Fruit fly (Drosophila melanogaster) whole organism: ENCODE data around the gene Ocrl.

Source experiments
- CG8478 ChIP-seq: fragments of >200 bp; optimal IDR thresholded peaks from 2 replicates; lab custom pipeline; 2018; ENCODE audit warnings: inconsistent platforms
- Dll ChIP-seq: fragments of >200 bp; optimal IDR thresholded peaks from 2 replicates; lab custom pipeline; 2017
- EcR ChIP-seq, 2 experiments: fragments of >200 bp; optimal IDR thresholded peaks; 2 replicates each; lab custom pipeline; 2017; ENCODE audit warnings: missing biosample characterization in 2 of 2, missing genetic modification characterization in 2 of 2, missing genetic modification reagents in 2 of 2
- pan ChIP-seq: fragments of >200 bp; optimal IDR thresholded peaks from 2 replicates; lab custom pipeline; 2017
- psq ChIP-seq: fragments of >200 bp; optimal IDR thresholded peaks from 2 replicates; lab custom pipeline; 2017
- usp ChIP-seq: fragments of >200 bp; optimal IDR thresholded peaks from 2 replicates; lab custom pipeline; 2017; ENCODE audit warnings: missing biosample characterization, missing genetic modification characterization, mixed read lengths

Ocrl gene

DNA sequence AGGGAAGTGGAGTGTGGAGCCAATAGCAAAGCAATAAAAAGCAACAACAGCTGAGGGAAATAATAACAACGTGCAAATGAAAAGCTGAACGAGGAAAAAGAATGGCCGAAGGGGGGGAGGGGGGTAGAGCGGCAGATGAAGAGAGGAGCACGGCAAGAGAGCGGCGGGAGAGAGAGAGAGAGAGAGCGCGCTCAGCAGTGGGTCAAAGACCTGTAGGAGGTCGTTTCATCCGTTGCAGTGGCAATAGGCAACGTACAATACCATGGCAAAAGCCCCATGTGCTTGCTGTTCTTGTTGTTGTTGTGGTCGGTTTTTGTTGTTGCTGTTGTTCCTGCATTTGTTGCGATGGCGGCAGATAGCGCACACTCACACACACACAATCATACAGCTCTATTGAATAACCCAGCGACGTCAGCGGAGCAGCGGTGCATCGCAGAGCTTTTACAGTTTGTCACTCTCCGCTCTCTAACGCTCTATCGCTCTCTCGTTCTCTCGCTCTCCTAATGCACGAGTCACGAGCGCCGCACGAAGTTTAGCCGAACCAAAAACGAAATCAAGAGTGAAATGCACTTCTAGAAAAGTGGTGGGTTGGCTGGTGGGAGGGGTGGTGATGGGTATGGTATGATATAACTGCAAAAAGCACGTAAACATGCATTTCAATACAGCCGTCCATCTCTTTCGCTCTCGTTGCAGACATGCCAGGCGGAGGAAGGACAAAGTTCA lies 53.3 kb downstream of the Ocrl start:
- TF ChIP-seq usp (GFP tag; lab: Kevin White, UChicago) (no peak), psq (no peak), pan (lab: Kevin White, UChicago) (no peak), Dll (lab: Kevin White, UChicago) (peak; percentile 22), EcR (GFP tag; optimal IDR thresholded peaks at IDR 0.05; lab: Kevin White, UChicago) (peak in 1 of 2 experiments; percentile 97), CG8478 (lab: Kevin White, UChicago) (no peak)
